Fruit fly (Drosophila melanogaster) whole organism, embryonic: ENCODE results near the gene Vha68-1.

ENCODE experiments used
- CG1024 ChIP-seq: fragments of 200-800 bp; sonication (Bioruptor generic); IDR thresholded peaks from 2 replicates; pipeline ENCODE4 v1.3.6; 2022; ENCODE audit warnings: missing biosample characterization, missing genetic modification characterization
- CG12236 ChIP-seq: fragments of 200-800 bp; sonication (Bioruptor generic); optimal IDR thresholded peaks from 2 replicates; lab custom pipeline; 2016; ENCODE audit warnings: missing biosample characterization, missing genetic modification characterization
- CG12659 ChIP-seq: fragments of 200-800 bp; sonication (Bioruptor generic); optimal IDR thresholded peaks from 3 replicates; lab custom pipeline; 2017; ENCODE audit warnings: mild to moderate bottlenecking, missing biosample characterization, missing genetic modification reagents, missing genetic modification characterization
- CG13287 ChIP-seq: fragments of 200-800 bp; sonication (Bioruptor generic); IDR thresholded peaks from 2 replicates; pipeline ENCODE4 v1.3.6; 2022; ENCODE audit warnings: missing biosample characterization, missing genetic modification characterization; ENCODE audit not compliant: partially characterized antibody
- CG13296 ChIP-seq: fragments of 200-800 bp; sonication (Bioruptor generic); optimal IDR thresholded peaks from 3 replicates; lab custom pipeline; 2018; ENCODE audit warnings: missing biosample characterization, mild to moderate bottlenecking, missing genetic modification characterization
- CG13624 ChIP-seq: fragments of 200-800 bp; sonication (Bioruptor generic); optimal IDR thresholded peaks from 2 replicates; lab custom pipeline; 2016; ENCODE audit warnings: missing biosample characterization, missing genetic modification characterization
- CG15479 ChIP-seq: fragments of 200-800 bp; sonication (Bioruptor generic); optimal IDR thresholded peaks from 3 replicates; lab custom pipeline; 2019; ENCODE audit warnings: missing biosample characterization, mild to moderate bottlenecking, missing genetic modification characterization, moderate library complexity
- CG2199 ChIP-seq: fragments of 200-800 bp; sonication (Bioruptor generic); IDR thresholded peaks from 3 replicates; pipeline ENCODE4 v1.3.6; 2022; ENCODE audit warnings: missing biosample characterization, missing genetic modification characterization
- CG32532 ChIP-seq: fragments of 200-800 bp; sonication (Bioruptor generic); IDR thresholded peaks from 2 replicates; pipeline ENCODE4 v1.3.6; 2022; ENCODE audit warnings: missing biosample characterization, missing genetic modification characterization
- CG3726 ChIP-seq: fragments of 200-800 bp; sonication (Bioruptor generic); IDR thresholded peaks from 3 replicates; pipeline ENCODE4, ENCODE4 v1.3.6; 2022; ENCODE audit warnings: missing biosample characterization, missing genetic modification characterization
- CG43689 ChIP-seq: fragments of 200-800 bp; sonication (Bioruptor generic); IDR thresholded peaks from 2 replicates; pipeline ENCODE4 v1.3.6; 2022; ENCODE audit warnings: missing biosample characterization, missing genetic modification characterization
- CG6254 ChIP-seq: fragments of 200-800 bp; sonication (Bioruptor generic); optimal IDR thresholded peaks from 3 replicates; lab custom pipeline; 2017; ENCODE audit warnings: mild to moderate bottlenecking, missing biosample characterization, missing genetic modification reagents, missing genetic modification characterization
- CG6791 ChIP-seq: fragments of 200-800 bp; sonication (Bioruptor generic); IDR thresholded peaks from 3 replicates; pipeline ENCODE4 v1.3.6; 2022; ENCODE audit warnings: missing biosample characterization, missing genetic modification characterization; ENCODE audit not compliant: partially characterized antibody
- CG7987 ChIP-seq: fragments of 200-800 bp; sonication (Bioruptor generic); optimal IDR thresholded peaks from 2 replicates; lab custom pipeline; 2018; ENCODE audit warnings: missing biosample characterization, mild to moderate bottlenecking, missing genetic modification characterization, moderate library complexity
- Dp ChIP-seq: fragments of 200-800 bp; sonication (Bioruptor generic); optimal IDR thresholded peaks from 2 replicates; lab custom pipeline; 2018; ENCODE audit warnings: missing biosample characterization, mild to moderate bottlenecking, missing genetic modification characterization, moderate library complexity
- Drgx ChIP-seq: fragments of 200-800 bp; sonication (Bioruptor generic); IDR thresholded peaks from 2 replicates; pipeline ENCODE4 v1.3.6; 2022; ENCODE audit warnings: missing biosample characterization, missing genetic modification characterization
- E2f2 ChIP-seq: fragments of 200-800 bp; sonication (Bioruptor generic); IDR thresholded peaks from 2 replicates; pipeline ENCODE4 v1.3.6; 2022; ENCODE audit warnings: missing biosample characterization, missing genetic modification characterization
- Elba2 ChIP-seq: fragments of 200-800 bp; sonication (Bioruptor generic); optimal IDR thresholded peaks from 3 replicates; lab custom pipeline; 2016; ENCODE audit warnings: missing biosample characterization, missing genetic modification characterization
- Hand ChIP-seq: fragments of 200-800 bp; sonication (Bioruptor generic); optimal IDR thresholded peaks from 2 replicates; lab custom pipeline; 2017; ENCODE audit warnings: mild to moderate bottlenecking, missing biosample characterization, missing genetic modification reagents, missing genetic modification characterization
- Lim3 ChIP-seq: fragments of 200-800 bp; sonication (Bioruptor generic); IDR thresholded peaks from 2 replicates; pipeline ENCODE4 v1.3.6; 2022; ENCODE audit warnings: missing biosample characterization, missing genetic modification characterization
- Max ChIP-seq: fragments of 200-800 bp; sonication (Bioruptor generic); optimal IDR thresholded peaks from 2 replicates; lab custom pipeline; 2016; ENCODE audit warnings: missing biosample characterization, mild to moderate bottlenecking, missing genetic modification characterization
- Med ChIP-seq: fragments of 200-800 bp; sonication (Bioruptor generic); peaks from one replicate; lab custom pipeline; 2016; ENCODE audit warnings: missing biosample characterization, missing genetic modification characterization, mild to moderate bottlenecking, inconsistent platforms, moderate library complexity
- Mes4 ChIP-seq: fragments of 200-800 bp; sonication (Bioruptor generic); optimal IDR thresholded peaks from 2 replicates; lab custom pipeline; 2016; ENCODE audit warnings: missing biosample characterization, missing genetic modification characterization
- NFAT ChIP-seq: fragments of 200-800 bp; sonication (Bioruptor generic); IDR thresholded peaks from 2 replicates; pipeline ENCODE4 v1.3.6; 2022; ENCODE audit warnings: missing biosample characterization, missing genetic modification characterization
- Oaz ChIP-seq: fragments of 200-800 bp; sonication (Bioruptor generic); IDR thresholded peaks from 2 replicates; pipeline ENCODE4 v1.3.6; 2022; ENCODE audit warnings: missing biosample characterization, missing genetic modification characterization
- Opbp ChIP-seq: fragments of 200-800 bp; sonication (Bioruptor generic); IDR thresholded peaks from 3 replicates; pipeline ENCODE4 v1.3.6; 2022; ENCODE audit warnings: missing biosample characterization, missing genetic modification characterization; ENCODE audit not compliant: partially characterized antibody
- PHDP ChIP-seq: fragments of 200-800 bp; sonication (Bioruptor generic); optimal IDR thresholded peaks from 3 replicates; lab custom pipeline; 2018; ENCODE audit warnings: missing biosample characterization, mild to moderate bottlenecking, missing genetic modification characterization, moderate library complexity
- Pdp1 ChIP-seq, 2 experiments: fragments of 200-800 bp; sonication (Bioruptor generic); optimal IDR thresholded peaks; 3 replicates each; lab custom pipeline; 2016; ENCODE audit warnings: missing biosample characterization in 2 of 2, missing genetic modification characterization in 2 of 2, mild to moderate bottlenecking in 1 of 2, moderate library complexity in 1 of 2
- Vsx1 ChIP-seq: fragments of 200-800 bp; sonication (Bioruptor generic); optimal IDR thresholded peaks from 2 replicates; lab custom pipeline; 2017; ENCODE audit warnings: missing biosample characterization, mild to moderate bottlenecking, missing genetic modification characterization, missing genetic modification reagents
- YL-1 ChIP-seq: fragments of 200-800 bp; sonication (Bioruptor generic); optimal IDR thresholded peaks from 3 replicates; lab custom pipeline; 2017; ENCODE audit warnings: missing biosample characterization, mild to moderate bottlenecking, missing genetic modification characterization
- bigmax ChIP-seq: fragments of 200-800 bp; sonication (Bioruptor generic); optimal IDR thresholded peaks from 2 replicates; lab custom pipeline; 2018; ENCODE audit warnings: missing biosample characterization, mild to moderate bottlenecking, missing genetic modification characterization
- crp ChIP-seq, 2 experiments: fragments of 200-800 bp; sonication (Bioruptor generic); optimal IDR thresholded peaks; 2 replicates in 1 of 2; 3 replicates in 1 of 2; lab custom pipeline; 2017; ENCODE audit warnings: missing biosample characterization in 2 of 2, missing genetic modification characterization in 2 of 2, mild to moderate bottlenecking in 1 of 2, moderate library complexity in 1 of 2
- danr ChIP-seq: fragments of 200-800 bp; sonication (Bioruptor generic); IDR thresholded peaks from 2 replicates; pipeline ENCODE4 v1.3.6; 2022; ENCODE audit warnings: missing biosample characterization, missing genetic modification characterization
- exex ChIP-seq: fragments of 200-800 bp; sonication (Bioruptor generic); optimal IDR thresholded peaks from 4 replicates; lab custom pipeline; 2018; ENCODE audit warnings: missing biosample characterization, mild to moderate bottlenecking, missing genetic modification characterization, moderate library complexity
- gcm ChIP-seq: fragments of 200-800 bp; sonication (Bioruptor generic); optimal IDR thresholded peaks from 2 replicates; lab custom pipeline; 2019; ENCODE audit warnings: missing biosample characterization, mild to moderate bottlenecking, missing genetic modification characterization, moderate library complexity
- lbe ChIP-seq: fragments of 200-800 bp; sonication (Bioruptor generic); optimal IDR thresholded peaks from 2 replicates; lab custom pipeline; 2016; ENCODE audit warnings: missing biosample characterization, mild to moderate bottlenecking, missing genetic modification characterization
- nerfin-2 ChIP-seq: fragments of 200-800 bp; sonication (Bioruptor generic); IDR thresholded peaks from 2 replicates; pipeline ENCODE4 v1.3.6; 2022; ENCODE audit warnings: missing biosample characterization, missing genetic modification characterization; ENCODE audit not compliant: partially characterized antibody
- phol ChIP-seq: fragments of 200-800 bp; sonication (Bioruptor generic); optimal IDR thresholded peaks from 3 replicates; lab custom pipeline; 2018; ENCODE audit warnings: missing biosample characterization, mild to moderate bottlenecking, missing genetic modification characterization, moderate library complexity
- sd ChIP-seq: fragments of 200-800 bp; sonication (Bioruptor generic); optimal IDR thresholded peaks from 3 replicates; lab custom pipeline; 2018; ENCODE audit warnings: missing biosample characterization, mild to moderate bottlenecking, missing genetic modification characterization, moderate library complexity
- sqz ChIP-seq: fragments of 200-800 bp; sonication (Bioruptor generic); optimal IDR thresholded peaks from 3 replicates; lab custom pipeline; 2018; ENCODE audit warnings: missing biosample characterization, mild to moderate bottlenecking, missing genetic modification characterization
- tio ChIP-seq: fragments of 200-800 bp; sonication (Bioruptor generic); optimal IDR thresholded peaks from 2 replicates; lab custom pipeline; 2017; ENCODE audit warnings: missing biosample characterization, missing genetic modification characterization, inconsistent platforms
- yki ChIP-seq: fragments of >200 bp; optimal IDR thresholded peaks from 3 replicates; lab custom pipeline; 2018
- z ChIP-seq: fragments of 200-800 bp; sonication (Bioruptor generic); IDR thresholded peaks from 3 replicates; pipeline ENCODE4 v1.3.6; 2022; ENCODE audit warnings: missing biosample characterization, missing genetic modification characterization

Gene Vha68-1

DNA sequence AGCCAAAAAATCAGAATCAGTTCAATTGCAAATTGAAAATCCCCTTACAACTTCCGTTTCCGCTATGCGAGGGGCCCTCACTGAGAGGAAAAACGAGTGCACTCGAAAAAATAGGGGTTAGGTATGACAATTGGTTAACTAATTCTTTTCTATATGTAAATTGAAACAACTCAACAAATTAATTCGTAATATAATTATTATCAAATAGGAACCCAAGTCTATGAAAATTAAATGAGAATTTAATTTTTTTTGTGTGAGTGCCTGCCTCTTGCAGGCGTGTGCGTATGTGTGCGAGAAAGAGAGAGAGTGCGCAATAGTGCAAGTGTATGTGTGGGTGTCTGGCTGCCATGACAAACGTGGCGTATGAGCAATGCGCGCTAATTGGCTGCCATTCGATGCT is 21.8 kb downstream of the Vha68-1 start (continued):
- TF ChIP-seq PHDP (tag; lab: Kevin White, UChicago) = peak; percentile 43
- TF ChIP-seq lbe (GFP tag; lab: Kevin White, UChicago) = no peak
- no peak for TF ChIP-seq CG7987

DNA sequence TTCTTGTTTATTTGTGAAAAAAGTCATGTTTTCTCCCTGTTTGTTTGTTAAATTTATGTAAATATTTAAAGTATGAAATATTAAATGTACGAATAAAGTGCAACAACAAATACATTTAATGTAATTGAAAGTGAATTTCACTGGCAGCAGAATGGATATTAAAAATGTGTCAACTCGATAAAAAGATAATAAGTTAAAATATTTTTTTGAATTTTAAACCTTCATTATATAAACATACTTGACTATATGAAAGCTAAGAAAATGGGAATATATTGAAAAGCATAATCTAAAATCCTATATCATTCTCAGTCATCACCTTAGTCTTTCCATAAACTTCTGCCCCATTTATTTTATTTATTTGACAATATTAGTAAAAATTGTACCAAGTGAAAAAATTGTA is 25.4 kb downstream of the Vha68-1 start, which contains the start of gene Vha68-3:
Gene Vha68-3, plus strand, starts transcription at position 301 of the 400 bp plus-strand sequence.
- TF ChIP-seq CG43689 (GFP tag; lab: Robert Waterston, UW) = no peak
- TF ChIP-seq CG13287 = no peak
- TF ChIP-seq, all 482 proteins: peak for 0

DNA sequence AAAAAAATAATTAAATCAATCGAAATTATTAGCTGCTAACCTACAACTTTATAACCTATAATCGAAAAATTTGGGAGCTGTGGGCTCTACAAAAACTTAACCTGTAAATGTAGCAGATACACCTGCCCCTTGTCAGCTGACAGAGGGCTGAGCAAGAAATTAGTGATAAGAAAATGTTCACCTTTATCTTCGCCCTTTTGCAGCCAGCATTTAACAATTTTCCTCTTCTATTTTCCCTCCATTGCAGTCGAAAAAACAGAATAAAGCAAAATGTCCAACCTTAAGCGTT is 28.6 kb downstream of the Vha68-1 start:
- TF ChIP-seq bigmax (GFP tag; lab: Kevin White, UChicago) (peak; percentile 90), Hand (GFP tag; lab: Kevin White, UChicago) (no peak), CG12659 (no peak), Lim3 (GFP tag; lab: Robert Waterston, UW) (no peak), Elba2 (GFP tag; lab: Kevin White, UChicago) (no peak), CG3726 (GFP tag; lab: Robert Waterston, UW) (no peak), danr (no peak), tio (GFP tag; lab: Kevin White, UChicago) (no peak), Med (GFP tag; lab: Kevin White, UChicago) (peak; percentile 33), Vsx1 (no peak), z (GFP tag; lab: Robert Waterston, UW) (no peak), CG6254 (GFP tag; lab: Kevin White, UChicago) (no peak), Mes4 (no peak), CG13624 (GFP tag; lab: Kevin White, UChicago) (no peak)

DNA sequence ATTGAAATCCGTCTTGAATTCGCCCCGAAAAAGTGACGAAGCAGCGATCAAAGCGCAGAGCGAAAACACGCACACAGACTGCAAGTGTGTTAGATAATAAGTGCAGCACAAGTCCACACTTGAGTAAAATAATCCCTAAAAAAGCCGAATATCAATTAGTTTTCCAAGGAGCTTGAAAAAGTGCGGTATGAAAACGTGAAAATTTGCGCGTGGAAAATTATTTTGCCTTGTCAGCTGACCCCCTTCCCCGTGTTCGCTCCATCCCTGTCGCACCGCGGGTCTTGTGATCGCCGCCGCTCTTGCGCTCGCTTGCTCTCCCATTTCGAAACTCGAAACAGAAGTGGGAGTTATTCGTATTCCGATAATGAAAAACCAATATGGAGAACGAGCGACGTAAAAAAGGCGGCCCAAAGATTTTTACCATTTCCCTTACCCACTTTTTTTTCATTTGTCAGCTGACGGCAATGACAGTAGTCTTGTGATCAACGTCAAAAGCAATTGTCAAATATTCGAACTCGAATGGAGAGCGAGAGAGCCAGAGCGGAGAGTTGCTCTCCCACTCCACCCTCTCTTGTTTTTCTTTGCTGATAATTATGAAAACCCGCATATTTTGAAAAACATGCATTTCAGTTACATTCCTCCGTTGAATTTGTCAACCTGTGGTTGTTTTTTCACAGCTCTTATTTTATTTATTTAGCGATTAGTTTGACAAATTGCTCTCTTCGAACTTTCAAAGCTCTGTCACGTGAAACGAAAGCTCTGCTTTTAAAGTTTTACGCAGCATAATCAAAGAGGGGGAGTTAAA is 29.1 kb downstream of the Vha68-1 start:
- TF ChIP-seq NFAT (GFP tag; lab: Robert Waterston, UW) (peak; percentile 44; the same call in 1 of the 2 replicates), CG32532 (GFP tag; lab: Robert Waterston, UW) (peak; percentile 30; the same call in 1 of the 2 replicates), CG12236 (GFP tag; lab: Kevin White, UChicago) (no peak), Oaz (GFP tag; lab: Robert Waterston, UW) (no peak), Max (no peak), CG13287 (no peak), yki (lab: Kevin White, UChicago) (peak; percentile 25), Pdp1 (GFP tag; optimal IDR thresholded peaks at IDR 0.05; lab: Kevin White, UChicago) (peak in 1 of 2 experiments; percentile 28), E2f2 (GFP tag; lab: Robert Waterston, UW) (peak; percentile 21; the same call in 1 of the 2 replicates), CG2199 (GFP tag; lab: Robert Waterston, UW) (0 out of 3 replicates have a peak, but pooled peaks have one; percentile 4), CG13296 (GFP tag; lab: Kevin White, UChicago) (no peak), danr (0 out of 2 replicates have a peak, but pooled peaks have one; percentile 8), crp (GFP tag; optimal IDR thresholded peaks at IDR 0.05; lab: Kevin White, UChicago) (peak in 1 of 2 experiments; percentile 34), CG1024 (GFP tag; lab: Robert Waterston, UW) (no peak), Opbp (GFP tag; lab: Robert Waterston, UW) (0 out of 3 replicates have a peak, but pooled peaks have one; percentile 25), exex (tag; lab: Kevin White, UChicago) (peak; percentile 61), gcm (GFP tag; lab: Kevin White, UChicago) (peak; percentile 76), Dp (GFP tag; lab: Kevin White, UChicago) (no peak), sqz (GFP tag; lab: Kevin White, UChicago) (peak; percentile 37), CG6791 (GFP tag; lab: Robert Waterston, UW) (0 out of 3 replicates have a peak, but pooled peaks have one; percentile 15), YL-1 (GFP tag; lab: Kevin White, UChicago) (peak; percentile 20), phol (tag; lab: Kevin White, UChicago) (peak; percentile 39), nerfin-2 (GFP tag; lab: Robert Waterston, UW) (peak; percentile 22; the same call in 1 of the 2 replicates), CG15479 (GFP tag; lab: Kevin White, UChicago) (peak; percentile 3), Drgx (peak; percentile 29; the same call in 1 of the 2 replicates), sd (tag; lab: Kevin White, UChicago) (peak; percentile 65)
